Worm (Caenorhabditis elegans) whole organism, L4 larva: ENCODE measurements around the gene F47B8.3.
A peak's percentile ranks its signal among the peaks of the same experiment; 100 is the strongest.

Experiments
- F26F4.8 ChIP-seq: fragments of 200-800 bp; sonication (Bioruptor generic); conservative IDR thresholded peaks from 2 replicates; pipeline ENCODE4 v1.3.6; 2022; ENCODE audit warnings: missing genetic modification characterization, missing compliant biosample characterization
- F37D6.2 ChIP-seq: sonication (generic microtip); optimal IDR thresholded peaks from 2 replicates; lab custom pipeline; 2016; ENCODE audit warnings: mild to moderate bottlenecking, missing genetic modification characterization, missing compliant biosample characterization
- F49E8.2 ChIP-seq: sonication (generic microtip); optimal IDR thresholded peaks from 2 replicates; lab custom pipeline; 2016; ENCODE audit warnings: missing compliant biosample characterization, mild to moderate bottlenecking, missing genetic modification characterization, borderline replicate concordance
- T26A8.4 ChIP-seq: fragments of 200-800 bp; sonication (Bioruptor generic); IDR thresholded peaks from 2 replicates; pipeline ENCODE4 v1.3.6; 2022; ENCODE audit warnings: missing genetic modification characterization, missing compliant biosample characterization
- Y48G9A.11 ChIP-seq: fragments of 200-800 bp; sonication (Bioruptor generic); IDR thresholded peaks from 2 replicates; pipeline ENCODE4 v1.3.6; 2022; ENCODE audit warnings: missing genetic modification reagents, missing genetic modification characterization, missing compliant biosample characterization
- ZK337.2 ChIP-seq: fragments of 200-800 bp; sonication (Bioruptor generic); IDR thresholded peaks from 2 replicates; pipeline ENCODE4 v1.3.6; 2022; ENCODE audit warnings: missing genetic modification reagents, missing genetic modification characterization, missing compliant biosample characterization
- aha-1 ChIP-seq: fragments of 150-350 bp; peaks from one replicate; lab custom pipeline; 2014; ENCODE audit warnings: missing biosample characterization, missing genetic modification characterization
- ama-1 ChIP-seq: fragments of 150-350 bp; optimal IDR thresholded peaks from 2 replicates; lab custom pipeline; 2014; ENCODE audit warnings: inconsistent platforms, mixed read lengths
- arid-1 ChIP-seq: fragments of 200-800 bp; sonication (Bioruptor generic); conservative IDR thresholded peaks from 2 replicates; pipeline ENCODE4 v1.3.6; 2022; ENCODE audit warnings: missing genetic modification reagents, missing genetic modification characterization, missing compliant biosample characterization
- ceh-20 ChIP-seq: fragments of 200-800 bp; sonication (Bioruptor generic); IDR thresholded peaks from 2 replicates; pipeline ENCODE4 v1.3.6; 2022; ENCODE audit warnings: missing genetic modification reagents, missing genetic modification characterization, missing compliant biosample characterization
- ceh-28 ChIP-seq: fragments of 150-350 bp; optimal IDR thresholded peaks from 2 replicates; lab custom pipeline; 2014; ENCODE audit warnings: missing biosample characterization, missing genetic modification reagents, missing genetic modification characterization
- ceh-32 ChIP-seq: sonication (generic microtip); optimal IDR thresholded peaks from 2 replicates; lab custom pipeline; 2016; ENCODE audit warnings: mild to moderate bottlenecking, missing genetic modification characterization, missing compliant biosample characterization; ENCODE audit not compliant: poor library complexity
- ces-1 ChIP-seq: fragments of 150-350 bp; sonication (generic microtip); optimal IDR thresholded peaks from 4 replicates; lab custom pipeline; 2014; ENCODE audit warnings: missing biosample characterization, missing genetic modification reagents, missing genetic modification characterization
- daf-12 ChIP-seq: fragments of 150-350 bp; optimal IDR thresholded peaks from 2 replicates; lab custom pipeline; 2014; ENCODE audit warnings: missing biosample characterization, missing genetic modification reagents, missing genetic modification characterization
- daf-19 ChIP-seq: fragments of 200-800 bp; sonication (Bioruptor generic); conservative IDR thresholded peaks from 2 replicates; pipeline ENCODE4 v1.3.6; 2022; ENCODE audit warnings: missing genetic modification characterization, missing compliant biosample characterization
- dmd-6 ChIP-seq: fragments of 200-800 bp; sonication (Bioruptor generic); IDR thresholded peaks from 2 replicates; pipeline ENCODE4 v1.3.6; 2022; ENCODE audit warnings: missing genetic modification reagents, missing genetic modification characterization, missing compliant biosample characterization
- dpl-1 ChIP-seq: fragments of 150-350 bp; optimal IDR thresholded peaks from 2 replicates; lab custom pipeline; 2014; ENCODE audit warnings: missing biosample characterization, missing genetic modification reagents, missing genetic modification characterization
- fkh-10 ChIP-seq: fragments of 150-350 bp; optimal IDR thresholded peaks from 2 replicates; lab custom pipeline; 2014; ENCODE audit warnings: missing biosample characterization, missing genetic modification reagents, missing genetic modification characterization
- hif-1 ChIP-seq, 2 experiments: sonication (generic microtip); optimal IDR thresholded peaks; 2 replicates each; lab custom pipeline; 2016 to 2017; ENCODE audit warnings: missing compliant biosample characterization in 2 of 2, missing genetic modification characterization in 2 of 2, missing genetic modification reagents in 2 of 2, missing genotype in 2 of 2, mild to moderate bottlenecking in 1 of 2
- hlh-11 ChIP-seq: fragments of 200-800 bp; sonication (Bioruptor generic); optimal IDR thresholded peaks from 2 replicates; lab custom pipeline; 2018; ENCODE audit warnings: mild to moderate bottlenecking, missing genetic modification characterization, missing compliant biosample characterization
- hlh-30 ChIP-seq: sonication (generic microtip); optimal IDR thresholded peaks from 2 replicates; lab custom pipeline; 2017; ENCODE audit warnings: antibody characterized with exemption, mild to moderate bottlenecking, missing genetic modification characterization, missing compliant biosample characterization; ENCODE audit not compliant: insufficient read depth
- hmg-1.1 ChIP-seq: fragments of 200-800 bp; sonication (Bioruptor generic); IDR thresholded peaks from 2 replicates; pipeline ENCODE4 v1.3.6; 2022; ENCODE audit warnings: missing genetic modification reagents, missing genetic modification characterization, missing compliant biosample characterization
- lim-7 ChIP-seq: fragments of 200-800 bp; sonication (Bioruptor generic); IDR thresholded peaks from 2 replicates; pipeline ENCODE4 v1.3.6; 2022; ENCODE audit warnings: missing genetic modification characterization, missing compliant biosample characterization
- lin-15B ChIP-seq: fragments of 150-350 bp; sonication (generic microtip); optimal IDR thresholded peaks from 3 replicates; lab custom pipeline; 2014; ENCODE audit warnings: missing biosample characterization, missing genetic modification characterization
- lin-39 ChIP-seq: fragments of 150-350 bp; optimal IDR thresholded peaks from 2 replicates; lab custom pipeline; 2014; ENCODE audit warnings: missing biosample characterization, missing genetic modification reagents, missing genetic modification characterization
- madf-5 ChIP-seq, 2 experiments: fragments of 200-800 bp; sonication (Bioruptor generic); IDR thresholded peaks; 2 replicates each; pipeline ENCODE4 v1.3.6; 2022; ENCODE audit warnings: missing compliant biosample characterization in 2 of 2, missing genetic modification characterization in 2 of 2
- madf-9 ChIP-seq: fragments of 200-800 bp; sonication (Bioruptor generic); conservative IDR thresholded peaks from 2 replicates; pipeline ENCODE4 v1.3.6; 2022; ENCODE audit warnings: missing genetic modification reagents, missing genetic modification characterization, missing compliant biosample characterization
- mep-1 ChIP-seq: fragments of 150-350 bp; sonication (generic microtip); optimal IDR thresholded peaks from 3 replicates; lab custom pipeline; 2014; ENCODE audit warnings: missing biosample characterization, missing genetic modification characterization
- mxl-3 ChIP-seq: fragments of 200-800 bp; sonication (Bioruptor generic); optimal IDR thresholded peaks from 2 replicates; lab custom pipeline; 2018; ENCODE audit warnings: mild to moderate bottlenecking, missing genetic modification characterization, missing compliant biosample characterization
- nhr-10 ChIP-seq: fragments of 150-350 bp; optimal IDR thresholded peaks from 2 replicates; lab custom pipeline; 2014; ENCODE audit warnings: missing biosample characterization, missing genetic modification characterization
- nhr-102 ChIP-seq: sonication (generic microtip); optimal IDR thresholded peaks from 2 replicates; lab custom pipeline; 2016; ENCODE audit warnings: mild to moderate bottlenecking, missing genetic modification characterization, moderate library complexity, missing compliant biosample characterization
- nhr-11 ChIP-seq: fragments of 150-350 bp; optimal IDR thresholded peaks from 2 replicates; lab custom pipeline; 2014; ENCODE audit warnings: missing biosample characterization, missing genetic modification characterization
- nhr-48 ChIP-seq: sonication (generic microtip); optimal IDR thresholded peaks from 2 replicates; lab custom pipeline; 2016; ENCODE audit warnings: mild to moderate bottlenecking, missing genetic modification characterization, missing compliant biosample characterization
- nhr-76 ChIP-seq: fragments of 150-350 bp; optimal IDR thresholded peaks from 2 replicates; lab custom pipeline; 2014; ENCODE audit warnings: missing biosample characterization, missing genetic modification characterization
- nhr-77 ChIP-seq: fragments of 150-350 bp; optimal IDR thresholded peaks from 2 replicates; lab custom pipeline; 2014; ENCODE audit warnings: missing biosample characterization, missing genetic modification characterization
- pha-4 ChIP-seq, 2 experiments: fragments of 150-350 bp in 1 of 2; fragments of 200-800 bp in 1 of 2; sonication (Bioruptor generic) in 1 of 2; IDR thresholded peaks in 1 of 2; optimal IDR thresholded peaks in 1 of 2; 2 replicates each; pipeline versions ENCODE4 v1.3.6 to Lab custom; 2014 to 2022; ENCODE audit warnings: missing genetic modification characterization in 2 of 2, missing genetic modification reagents in 2 of 2, missing biosample characterization in 1 of 2, missing compliant biosample characterization in 1 of 2
- php-3 ChIP-seq: fragments of 200-800 bp; sonication (Bioruptor generic); IDR thresholded peaks from 2 replicates; pipeline ENCODE4 v1.3.6; 2022; ENCODE audit warnings: missing genetic modification reagents, missing genetic modification characterization, missing compliant biosample characterization
- rbr-2 ChIP-seq: sonication (generic microtip); optimal IDR thresholded peaks from 2 replicates; lab custom pipeline; 2016; ENCODE audit warnings: missing genotype, missing genetic modification characterization, missing compliant biosample characterization
- sdz-12 ChIP-seq: fragments of 200-800 bp; sonication (Bioruptor generic); optimal IDR thresholded peaks from 2 replicates; lab custom pipeline; 2018; ENCODE audit warnings: mild to moderate bottlenecking, missing genetic modification characterization, missing compliant biosample characterization
- set-16 ChIP-seq: fragments of 200-800 bp; sonication (Bioruptor generic); IDR thresholded peaks from 2 replicates; pipeline ENCODE4 v1.3.6; 2022; ENCODE audit warnings: missing genetic modification reagents, missing genetic modification characterization, missing compliant biosample characterization
- spr-1 ChIP-seq: sonication (generic microtip); optimal IDR thresholded peaks from 2 replicates; lab custom pipeline; 2016; ENCODE audit warnings: mild to moderate bottlenecking, missing genetic modification characterization, missing compliant biosample characterization
- spr-3 ChIP-seq: fragments of 200-800 bp; sonication (Bioruptor generic); optimal IDR thresholded peaks from 2 replicates; lab custom pipeline; 2018; ENCODE audit warnings: mild to moderate bottlenecking, missing genetic modification characterization, missing compliant biosample characterization
- tra-1 ChIP-seq: fragments of 200-800 bp; sonication (Bioruptor generic); IDR thresholded peaks from 2 replicates; pipeline ENCODE4 v1.3.6; 2022; ENCODE audit warnings: missing genetic modification reagents, missing genetic modification characterization, missing compliant biosample characterization
- unc-130 ChIP-seq: sonication (generic microtip); optimal IDR thresholded peaks from 2 replicates; lab custom pipeline; 2016; ENCODE audit warnings: missing genetic modification reagents, missing genetic modification characterization, missing compliant biosample characterization
- vab-7 ChIP-seq: fragments of 200-800 bp; sonication (Bioruptor generic); IDR thresholded peaks from 2 replicates; pipeline ENCODE4 v1.3.6; 2022; ENCODE audit warnings: missing genetic modification reagents, missing genetic modification characterization, missing compliant biosample characterization
- zfp-3 ChIP-seq: fragments of 200-800 bp; sonication (Bioruptor generic); conservative IDR thresholded peaks from 2 replicates; pipeline ENCODE4 v1.3.6; 2022; ENCODE audit warnings: missing genetic modification reagents, missing genetic modification characterization, missing compliant biosample characterization
- ztf-7 ChIP-seq: fragments of 150-350 bp; optimal IDR thresholded peaks from 2 replicates; lab custom pipeline; 2014; ENCODE audit warnings: missing biosample characterization, missing genetic modification characterization

Gene F47B8.3

DNA sequence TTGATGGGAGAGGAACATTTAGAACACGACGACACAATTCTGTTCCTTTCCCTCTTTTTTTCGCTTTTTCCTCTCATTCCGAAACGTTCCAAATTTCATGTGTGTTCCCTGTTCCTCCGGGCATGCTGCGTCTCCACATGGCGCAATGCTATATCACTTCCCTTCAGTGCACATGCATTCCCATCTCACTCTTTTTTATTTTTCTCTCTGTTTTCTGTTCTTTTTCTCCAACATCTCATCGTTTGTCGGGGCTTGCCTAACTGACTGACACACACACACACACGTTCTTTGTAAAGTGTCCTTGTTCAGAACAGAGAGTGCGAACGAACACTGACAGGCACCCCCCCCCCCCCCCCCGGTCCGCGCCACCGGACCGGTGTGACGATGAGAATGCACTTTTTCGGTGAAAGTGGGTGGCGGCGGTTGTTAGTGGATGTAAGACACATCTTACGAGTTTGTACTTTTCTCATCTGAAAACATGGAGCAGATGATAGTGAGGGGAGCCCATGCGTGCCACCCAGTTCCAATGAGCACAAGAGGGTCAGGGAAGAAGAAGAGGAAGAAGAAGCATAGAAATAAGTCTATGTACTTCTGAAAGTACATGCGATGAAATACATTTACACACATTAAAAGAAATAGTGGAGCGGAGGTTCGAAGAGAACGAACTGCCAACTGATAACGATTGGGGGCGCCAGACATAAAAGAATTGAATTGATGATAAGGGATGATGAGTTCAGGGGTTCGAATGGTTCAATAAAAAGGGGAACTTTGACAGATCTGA is 45.7 kb upstream of the F47B8.3 start (continued):
- TF ChIP-seq lin-15B (tag; lab: Kevin White, UChicago) (no peak), ceh-20 (peak; percentile 55), F26F4.8 (no peak), ceh-32 (tag; lab: Kevin White, UChicago) (no peak), ztf-7 (tag; lab: Kevin White, UChicago) (no peak), daf-19 (GFP tag; lab: Robert Waterston, UW) (no peak), dpl-1 (GFP tag; lab: Kevin White, UChicago) (peak; percentile 6), unc-130 (GFP tag; lab: Kevin White, UChicago) (no peak), vab-7 (no peak), nhr-77 (tag; lab: Kevin White, UChicago) (no peak), Y48G9A.11 (GFP tag; lab: Robert Waterston, UW) (no peak), nhr-48 (tag; lab: Kevin White, UChicago) (peak; percentile 80), hlh-11 (tag; lab: Kevin White, UChicago) (peak; percentile 90), aha-1 (peak; percentile 95)

ce11 chrV:14366487-14366962 is 43.7 kb upstream of the F47B8.3 start:
- no peak for TF ChIP-seq nhr-77 (tag; lab: Kevin White, UChicago)
- no peak for TF ChIP-seq nhr-76
- TF ChIP-seq spr-1 (tag; lab: Kevin White, UChicago), result peak; percentile 70
- peak; percentile 63 for TF ChIP-seq nhr-102 (tag; lab: Kevin White, UChicago)
- TF ChIP-seq lin-15B (tag; lab: Kevin White, UChicago), result no peak
- peak; percentile 68; the same call in 1 of the 2 replicates for TF ChIP-seq php-3 (GFP tag; lab: Robert Waterston, UW)
- no peak for TF ChIP-seq sdz-12 (GFP tag; lab: Kevin White, UChicago)
- peak; percentile 64 for TF ChIP-seq nhr-11 (tag; lab: Kevin White, UChicago)
- TF ChIP-seq fkh-10 (GFP tag; lab: Kevin White, UChicago), result peak; percentile 52
- peak; percentile 81 for TF ChIP-seq nhr-10
- peak; percentile 76 for TF ChIP-seq mxl-3
- peak; percentile 55 for TF ChIP-seq dmd-6 (GFP tag; lab: Robert Waterston, UW)
- no peak for TF ChIP-seq ceh-28 (tag; lab: Kevin White, UChicago)
- no peak for TF ChIP-seq ztf-7 (tag; lab: Kevin White, UChicago)
- TF ChIP-seq set-16 (GFP tag; lab: Robert Waterston, UW), result peak; percentile 100
- TF ChIP-seq vab-7, result peak; percentile 34; the same call in 1 of the 2 replicates
- TF ChIP-seq zfp-3, result no peak
- TF ChIP-seq mep-1, result peak; percentile 81
- TF ChIP-seq F37D6.2 (tag; lab: Kevin White, UChicago), result peak; percentile 87
- TF ChIP-seq tra-1 (GFP tag; lab: Robert Waterston, UW), result 0 out of 2 replicates have a peak, but pooled peaks have one; percentile 46
- TF ChIP-seq F49E8.2 (tag; lab: Kevin White, UChicago), result no peak
- peak; percentile 74; the same call in 1 of the 2 replicates for TF ChIP-seq pha-4 (GFP tag; IDR thresholded peaks at IDR 0.05; lab: Robert Waterston, UW)
- no peak for TF ChIP-seq pha-4 (tag; optimal IDR thresholded peaks at IDR 0.05; lab: Kevin White, UChicago)
- TF ChIP-seq madf-9, result peak; percentile 99
- TF ChIP-seq spr-3 (GFP tag; lab: Kevin White, UChicago), result peak; percentile 33
- peak; percentile 22 for TF ChIP-seq ces-1 (GFP tag; lab: Kevin White, UChicago)
- 0 out of 2 replicates have a peak, but pooled peaks have one; percentile 66 for TF ChIP-seq T26A8.4 (GFP tag; lab: Robert Waterston, UW)
- TF ChIP-seq hif-1 (tag; optimal IDR thresholded peaks at IDR 0.05; lab: Kevin White, UChicago), result peak in 1 of 2 experiments; percentile 82
- TF ChIP-seq arid-1 (GFP tag; lab: Robert Waterston, UW), result peak; percentile 50; the same call in 1 of the 2 replicates
- TF ChIP-seq madf-5 (GFP tag; IDR thresholded peaks at IDR 0.05; lab: Robert Waterston, UW), result no peak
- peak; percentile 91 for TF ChIP-seq hlh-30
- TF ChIP-seq rbr-2 (tag; lab: Kevin White, UChicago), result peak; percentile 87
- no peak for TF ChIP-seq ama-1 (lab: Kevin White, UChicago)
- peak; percentile 92 for TF ChIP-seq hmg-1.1 (GFP tag; lab: Robert Waterston, UW)
- no peak for TF ChIP-seq lin-39 (tag; lab: Kevin White, UChicago)
- peak; percentile 46 for TF ChIP-seq daf-12 (tag; lab: Kevin White, UChicago)
- TF ChIP-seq lim-7 (GFP tag; lab: Robert Waterston, UW), result no peak
- TF ChIP-seq ZK337.2, result no peak
